Worm (Caenorhabditis elegans): Measurements from ENCODE around the gene sre-35.

Gene sre-35

DNA sequence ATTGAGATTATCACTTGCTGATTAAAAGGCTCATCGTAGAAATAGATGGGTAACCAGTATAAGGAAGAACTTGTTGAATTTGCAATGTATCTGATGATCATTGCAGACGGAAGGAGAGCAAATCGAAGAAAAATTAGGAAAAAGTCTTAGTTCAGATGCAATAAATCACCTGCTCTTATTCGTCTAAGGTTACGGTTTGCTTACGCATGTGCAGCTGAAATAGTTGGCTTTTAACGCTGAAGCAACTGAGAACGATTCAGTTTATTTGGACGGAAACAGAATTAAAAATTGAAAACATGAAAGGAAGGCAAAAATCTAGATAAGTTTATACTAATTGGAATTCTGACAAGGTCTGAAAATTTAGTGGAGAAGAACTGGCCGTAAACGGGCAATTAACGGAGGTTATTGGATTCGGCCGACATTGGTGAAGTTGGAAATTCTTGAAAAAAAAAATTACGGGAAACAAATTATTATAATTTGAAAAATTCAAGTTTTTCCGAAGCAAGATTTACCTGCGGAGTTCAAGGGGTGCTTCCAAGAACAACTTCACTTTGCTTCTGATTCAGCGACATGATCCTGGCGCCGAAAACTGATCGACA, at the start of gene sre-35, which contains the start of gene sre-33:
sre-35 (minus strand) TSS at position 101 of the 599 bp plus-strand sequence.
sre-33 (plus strand) TSS at position 549 of the 599 bp plus-strand sequence.
- no peak for TF ChIP-seq eyg-1 (tag; optimal IDR thresholded peaks at IDR 0.05)
- no peak for TF ChIP-seq fax-1 (tag; optimal IDR thresholded peaks at IDR 0.05)
- TF ChIP-seq C08G9.2 (tag; optimal IDR thresholded peaks at IDR 0.05): no peak
- no peak for TF ChIP-seq pha-2 (tag; optimal IDR thresholded peaks at IDR 0.05)
- no peak for TF ChIP-seq ahr-1 (tag; optimal IDR thresholded peaks at IDR 0.05)
- no peak for TF ChIP-seq ceh-2 (tag; optimal IDR thresholded peaks at IDR 0.05)
- TF ChIP-seq tbx-7 (tag; optimal IDR thresholded peaks at IDR 0.05): no peak
- no peak for TF ChIP-seq sox-4 (tag; optimal IDR thresholded peaks at IDR 0.05)
- TF ChIP-seq pha-4 (tag; optimal IDR thresholded peaks at IDR 0.05): no peak
- TF ChIP-seq ceh-18 (tag; optimal IDR thresholded peaks at IDR 0.05): no peak
- TF ChIP-seq nhr-232 (tag; optimal IDR thresholded peaks at IDR 0.05): no peak
- TF ChIP-seq ceh-31 (tag; optimal IDR thresholded peaks at IDR 0.05): no peak
- no peak for TF ChIP-seq lim-6 (tag; optimal IDR thresholded peaks at IDR 0.05)
- no peak for TF ChIP-seq gmeb-2 (tag; optimal IDR thresholded peaks at IDR 0.05)
- TF ChIP-seq ceh-48 (tag; optimal IDR thresholded peaks at IDR 0.05): no peak
- no peak for TF ChIP-seq T23F11.4 (GFP tag; optimal IDR thresholded peaks at IDR 0.05)
- TF ChIP-seq pax-1 (tag; optimal IDR thresholded peaks at IDR 0.05): no peak
- TF ChIP-seq ceh-19 (GFP tag; optimal IDR thresholded peaks at IDR 0.05): no peak
- no peak for TF ChIP-seq unc-42 (tag; optimal IDR thresholded peaks at IDR 0.05)
- TF ChIP-seq pat-9 (tag; optimal IDR thresholded peaks at IDR 0.05): no peak

DNA sequence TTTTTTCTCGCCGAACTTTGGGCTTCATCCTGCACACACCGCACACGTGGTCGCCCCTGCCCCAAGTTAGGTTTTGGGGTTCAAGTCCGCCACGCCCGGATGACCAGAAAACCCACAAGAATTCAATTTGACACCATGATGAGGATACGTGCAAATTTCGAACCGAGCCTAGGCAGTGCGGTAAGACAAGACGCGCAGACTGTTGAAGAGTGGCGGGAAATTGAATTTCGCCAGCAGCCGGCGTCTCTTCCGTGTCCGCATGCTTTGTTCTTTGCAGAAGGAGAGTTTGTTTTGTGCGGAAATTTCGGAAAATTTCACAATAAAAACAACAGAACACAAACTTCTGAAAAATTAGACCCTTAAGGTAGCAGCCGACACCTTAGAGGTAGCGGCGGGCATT, 47.3 kb upstream of the sre-35 start:
- TF ChIP-seq pag-3 (tag; optimal IDR thresholded peaks at IDR 0.05; ENCODE audit: borderline replicate concordance) (no peak), unc-42 (tag; optimal IDR thresholded peaks at IDR 0.05) (peak; percentile 92)

DNA sequence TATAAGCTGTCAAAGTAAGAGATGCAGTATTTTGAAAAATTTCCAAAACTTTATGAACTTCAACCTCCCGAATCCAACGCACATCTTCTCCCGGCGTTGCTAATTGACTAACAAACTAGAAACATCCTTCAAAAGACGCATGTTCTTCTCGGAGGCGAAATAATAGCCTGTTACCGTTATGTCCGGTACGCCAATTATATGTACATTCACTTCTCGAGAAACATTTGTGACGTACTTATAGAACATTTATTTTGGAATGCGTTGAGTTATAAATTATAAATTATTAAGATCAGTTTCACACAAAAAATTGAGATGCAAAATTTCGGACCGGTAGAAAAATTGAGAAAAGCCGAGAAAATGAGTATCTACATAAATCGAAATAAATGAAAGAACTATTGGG, 44.3 kb upstream of the sre-35 start, which contains the start of gene T21B4.3:
T21B4.3 (minus strand) TSS at position 101 of the 400 bp plus-strand sequence.
- TF ChIP-seq ama-1 (optimal IDR thresholded peaks at IDR 0.05) (no peak), tbx-2 (tag; optimal IDR thresholded peaks at IDR 0.05) (no peak), unc-3 (GFP tag; conservative IDR thresholded peaks at IDR 0.05) (no peak), unc-3 (tag; optimal IDR thresholded peaks at IDR 0.05) (no peak), zip-5 (tag; optimal IDR thresholded peaks at IDR 0.05) (no peak), pax-1 (tag; optimal IDR thresholded peaks at IDR 0.05) (no peak), pros-1 (tag; optimal IDR thresholded peaks at IDR 0.05) (no peak), ceh-6 (GFP tag; optimal IDR thresholded peaks at IDR 0.05) (no peak), ceh-30 (tag; optimal IDR thresholded peaks at IDR 0.05) (no peak), ztf-16 (tag; optimal IDR thresholded peaks at IDR 0.05) (no peak)

DNA sequence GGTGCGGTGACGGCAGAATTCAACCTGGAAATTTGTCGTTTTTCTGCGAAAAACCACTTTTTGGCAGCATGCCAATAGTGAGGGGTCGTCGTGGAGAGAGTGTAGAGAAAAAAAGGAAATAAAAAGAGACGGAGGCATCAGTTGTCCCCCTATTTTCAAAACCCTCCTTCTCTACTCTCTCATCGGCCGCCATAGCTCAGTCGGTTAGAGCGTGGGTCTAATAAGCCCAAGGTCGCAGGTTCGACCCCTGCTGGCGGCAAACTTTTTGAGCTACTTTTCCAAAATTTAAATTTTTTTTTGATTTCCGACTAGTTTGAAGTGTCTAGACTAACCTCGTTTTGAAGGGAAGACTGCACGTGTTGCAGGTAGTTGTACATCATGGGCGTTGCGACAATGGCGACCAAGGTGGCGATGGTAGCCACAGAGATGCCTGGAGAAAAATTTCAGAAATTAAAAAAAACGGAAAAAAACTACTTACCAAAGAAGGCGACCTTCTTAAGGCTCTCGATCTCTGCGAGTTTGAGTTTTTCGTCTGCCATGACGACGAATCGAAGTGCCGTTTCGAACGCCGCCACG, 42.0 kb upstream of the sre-35 start, which contains the start of gene col-85:
col-85 (minus strand) TSS at position 540 of the 576 bp plus-strand sequence.
- TF ChIP-seq hlh-15 (tag; optimal IDR thresholded peaks at IDR 0.05): peak; percentile 91
- TF ChIP-seq rnt-1 (tag; optimal IDR thresholded peaks at IDR 0.05): peak; percentile 89
- TF ChIP-seq pros-1 (tag; optimal IDR thresholded peaks at IDR 0.05): no peak
- peak; percentile 97 for TF ChIP-seq sox-4 (tag; optimal IDR thresholded peaks at IDR 0.05)
- TF ChIP-seq ceh-34 (tag; optimal IDR thresholded peaks at IDR 0.05): peak; percentile 92
- TF ChIP-seq pat-9 (tag; optimal IDR thresholded peaks at IDR 0.05): peak; percentile 94
- TF ChIP-seq T23F11.4 (GFP tag; optimal IDR thresholded peaks at IDR 0.05): peak; percentile 97
- peak; percentile 79 for TF ChIP-seq odd-2 (tag; optimal IDR thresholded peaks at IDR 0.05)
- TF ChIP-seq lim-6 (tag; optimal IDR thresholded peaks at IDR 0.05): peak; percentile 84
- peak; percentile 93 for TF ChIP-seq ceh-9 (tag; optimal IDR thresholded peaks at IDR 0.05)
- TF ChIP-seq F13H6.1 (tag; optimal IDR thresholded peaks at IDR 0.05): peak; percentile 85
- peak; percentile 86 for TF ChIP-seq ceh-48 (tag; optimal IDR thresholded peaks at IDR 0.05)
- TF ChIP-seq gmeb-2 (tag; optimal IDR thresholded peaks at IDR 0.05): peak; percentile 98
- peak; percentile 93 for TF ChIP-seq che-1 (tag; optimal IDR thresholded peaks at IDR 0.05)
- TF ChIP-seq fax-1 (tag; optimal IDR thresholded peaks at IDR 0.05): peak; percentile 88
- peak; percentile 52 for TF ChIP-seq fkh-10 (GFP tag; optimal IDR thresholded peaks at IDR 0.05)
- peak; percentile 90 for TF ChIP-seq ceh-24 (tag; optimal IDR thresholded peaks at IDR 0.05)
- TF ChIP-seq eyg-1 (tag; optimal IDR thresholded peaks at IDR 0.05): peak; percentile 68
- TF ChIP-seq C08G9.2 (tag; optimal IDR thresholded peaks at IDR 0.05): peak; percentile 87
- TF ChIP-seq ets-4 (tag; optimal IDR thresholded peaks at IDR 0.05): peak; percentile 78
- no peak for TF ChIP-seq pax-1 (tag; optimal IDR thresholded peaks at IDR 0.05)
- peak; percentile 89 for TF ChIP-seq pag-3 (tag; optimal IDR thresholded peaks at IDR 0.05; ENCODE audit: borderline replicate concordance)
- peak; percentile 95 for TF ChIP-seq hlh-6 (tag; optimal IDR thresholded peaks at IDR 0.05)
- peak; percentile 43 for TF ChIP-seq tbx-7 (tag; optimal IDR thresholded peaks at IDR 0.05)
- TF ChIP-seq pha-4 (tag; optimal IDR thresholded peaks at IDR 0.05): no peak
- TF ChIP-seq elt-4 (tag; optimal IDR thresholded peaks at IDR 0.05): no peak
- peak; percentile 94 for TF ChIP-seq pha-2 (tag; optimal IDR thresholded peaks at IDR 0.05)
- TF ChIP-seq ceh-18 (tag; optimal IDR thresholded peaks at IDR 0.05): peak; percentile 86
- TF ChIP-seq nhr-11 (tag; optimal IDR thresholded peaks at IDR 0.05): no peak
- peak; percentile 92 for TF ChIP-seq sox-2 (GFP tag; IDR thresholded peaks at IDR 0.05)
